Fruit fly (Drosophila melanogaster): ENCODE data around the gene Ten-a.

The Ten-a gene

DNA sequence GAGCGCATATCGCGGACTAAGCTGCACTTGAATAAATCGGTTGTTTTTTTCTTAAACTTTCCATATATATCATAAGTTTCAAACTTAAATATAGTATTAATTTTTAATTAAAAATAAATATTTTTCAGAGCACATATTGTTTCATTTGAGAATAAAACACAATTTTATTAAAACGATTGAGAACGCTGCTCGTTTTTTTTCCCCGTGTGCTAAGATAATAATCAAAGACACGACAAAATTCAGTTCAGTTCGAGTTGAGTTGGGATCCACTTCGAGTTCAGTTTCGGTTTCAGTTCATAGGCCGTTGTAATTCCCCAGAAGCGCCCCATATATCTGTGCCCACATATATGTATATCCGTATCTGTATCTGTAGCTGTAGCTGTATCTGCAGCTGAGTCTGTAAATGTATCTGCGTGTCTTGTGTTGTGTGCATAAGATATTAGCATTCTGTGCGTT, 179.4 kb downstream of the Ten-a start (continued):
- TF ChIP-seq MESR4 (GFP tag; optimal IDR thresholded peaks at IDR 0.05) = no peak
- peak; percentile 87 for TF ChIP-seq dmrt11E (tag; optimal IDR thresholded peaks at IDR 0.05)
- peak; percentile 47; the same call in 1 of the 2 replicates for TF ChIP-seq seq (GFP tag; IDR thresholded peaks at IDR 0.05)
- no peak; the same call in 1 of the 2 replicates for TF ChIP-seq CG32532 (GFP tag; IDR thresholded peaks at IDR 0.05)
- TF ChIP-seq CG6683 (GFP tag; optimal IDR thresholded peaks at IDR 0.05) = peak; percentile 27
- peak; percentile 42 for TF ChIP-seq zen (tag; optimal IDR thresholded peaks at IDR 0.05)
- TF ChIP-seq slbo (GFP tag; IDR thresholded peaks at IDR 0.05) = peak; percentile 49
- TF ChIP-seq Nf-YA (GFP tag; IDR thresholded peaks at IDR 0.05) = no peak
- peak; percentile 51; the same call in 2 of the 3 replicates for TF ChIP-seq CG14050 (GFP tag; IDR thresholded peaks at IDR 0.05)
- TF ChIP-seq CG2116 (GFP tag; optimal IDR thresholded peaks at IDR 0.05) = peak; percentile 17
- no peak for TF ChIP-seq luna (GFP tag; optimal IDR thresholded peaks at IDR 0.05)
- peak; percentile 58 for TF ChIP-seq sqz (GFP tag; optimal IDR thresholded peaks at IDR 0.05)
- TF ChIP-seq prd (optimal IDR thresholded peaks at IDR 0.05) = no peak
- peak; percentile 77 for TF ChIP-seq prd (GFP tag; IDR thresholded peaks at IDR 0.05)
- TF ChIP-seq br (optimal IDR thresholded peaks at IDR 0.05) = no peak
- TF ChIP-seq row (GFP tag; IDR thresholded peaks at IDR 0.05) = peak; percentile 84
- peak; percentile 64 for TF ChIP-seq ttk (GFP tag; IDR thresholded peaks at IDR 0.05)
- no peak for TF ChIP-seq Lhr (GFP tag; optimal IDR thresholded peaks at IDR 0.05)
- TF ChIP-seq CG32767 (GFP tag; IDR thresholded peaks at IDR 0.05) = peak; percentile 62; the same call in 1 of the 2 replicates
- TF ChIP-seq CG6791 (GFP tag; IDR thresholded peaks at IDR 0.05; ENCODE audit: partially characterized antibody) = no peak
- no peak for TF ChIP-seq CG6175 (GFP tag; IDR thresholded peaks at IDR 0.05)
- no peak for TF ChIP-seq CG9609 (GFP tag; optimal IDR thresholded peaks at IDR 0.05)
- peak; percentile 12 for TF ChIP-seq CG4707 (GFP tag; optimal IDR thresholded peaks at IDR 0.05)
- TF ChIP-seq sd (tag; optimal IDR thresholded peaks at IDR 0.05) = peak; percentile 22
- no peak for TF ChIP-seq CG14965 (GFP tag; optimal IDR thresholded peaks at IDR 0.05; ENCODE audit: borderline replicate concordance)
- TF ChIP-seq CG16779 (GFP tag; IDR thresholded peaks at IDR 0.05) = no peak
- TF ChIP-seq CG5953 (GFP tag; IDR thresholded peaks at IDR 0.05) = no peak
- peak; percentile 79 for TF ChIP-seq fd96Cb (tag; optimal IDR thresholded peaks at IDR 0.05)
- TF ChIP-seq trem (tag; optimal IDR thresholded peaks at IDR 0.05) = peak; percentile 54
- TF ChIP-seq CG7786 (GFP tag; optimal IDR thresholded peaks at IDR 0.05) = no peak
- peak; percentile 54 for TF ChIP-seq NfI (GFP tag; optimal IDR thresholded peaks at IDR 0.05)
- TF ChIP-seq Mrtf (GFP tag; IDR thresholded peaks at IDR 0.05) = peak; percentile 60; the same call in 1 of the 3 replicates
- no peak for TF ChIP-seq h (optimal IDR thresholded peaks at IDR 0.05)
- TF ChIP-seq CG2120 (GFP tag; optimal IDR thresholded peaks at IDR 0.05) = no peak
- TF ChIP-seq CG5245 (GFP tag; optimal IDR thresholded peaks at IDR 0.05) = peak; percentile 20
- TF ChIP-seq Mes4 (GFP tag; optimal IDR thresholded peaks at IDR 0.05) = no peak
- TF ChIP-seq NK7.1 (GFP tag; optimal IDR thresholded peaks at IDR 0.05) = no peak
- TF ChIP-seq Doc3 (GFP tag; IDR thresholded peaks at IDR 0.05; ENCODE audit: partially characterized antibody) = no peak
- TF ChIP-seq CG6854 (GFP tag; optimal IDR thresholded peaks at IDR 0.05) = no peak
- TF ChIP-seq lola (GFP tag; optimal IDR thresholded peaks at IDR 0.05) = peak in 1 of 3 experiments; percentile 80
- TF ChIP-seq ham (GFP tag; IDR thresholded peaks at IDR 0.05) = no peak
- TF ChIP-seq Dll (GFP tag; IDR thresholded peaks at IDR 0.05; ENCODE audit: partially characterized antibody) = no peak
- TF ChIP-seq Blimp-1 (GFP tag; optimal IDR thresholded peaks at IDR 0.05) = peak; percentile 87
- peak; percentile 41 for TF ChIP-seq kni (GFP tag; optimal IDR thresholded peaks at IDR 0.05)
- TF ChIP-seq CTCF (GFP tag; optimal IDR thresholded peaks at IDR 0.05) = no peak
- peak; percentile 54 for TF ChIP-seq Fer1 (GFP tag; optimal IDR thresholded peaks at IDR 0.05)
- TF ChIP-seq CG17612 (GFP tag; IDR thresholded peaks at IDR 0.05) = no peak
- TF ChIP-seq tio (GFP tag; optimal IDR thresholded peaks at IDR 0.05) = peak; percentile 27
- no peak for TF ChIP-seq Oaz (GFP tag; IDR thresholded peaks at IDR 0.05)
- peak in 1 of 2 experiments; percentile 1 for TF ChIP-seq Pdp1 (GFP tag; optimal IDR thresholded peaks at IDR 0.05)
- TF ChIP-seq onecut (GFP tag; IDR thresholded peaks at IDR 0.05) = peak; percentile 60
- TF ChIP-seq Dfd (GFP tag; optimal IDR thresholded peaks at IDR 0.05) = no peak
